Fruit fly (Drosophila melanogaster) whole organism, embryonic: ENCODE data around the gene CG13876.

ENCODE experiments used
- Atf3 ChIP-seq: fragments of 200-800 bp; sonication (Bioruptor generic); optimal IDR thresholded peaks from 3 replicates; lab custom pipeline; 2016; ENCODE audit warnings: missing biosample characterization, missing genetic modification characterization
- CG10209 ChIP-seq: fragments of 200-800 bp; sonication (Bioruptor generic); optimal IDR thresholded peaks from 3 replicates; lab custom pipeline; 2017; ENCODE audit warnings: missing biosample characterization, mild to moderate bottlenecking, missing genetic modification characterization, missing genetic modification reagents
- CG11085 ChIP-seq: fragments of 200-800 bp; sonication (Bioruptor generic); IDR thresholded peaks from 2 replicates; pipeline ENCODE4 v1.3.6; 2022; ENCODE audit warnings: missing biosample characterization, missing genetic modification characterization
- CG1647 ChIP-seq: fragments of 200-800 bp; sonication (Bioruptor generic); optimal IDR thresholded peaks from 3 replicates; lab custom pipeline; 2016; ENCODE audit warnings: missing biosample characterization, missing genetic modification characterization
- CG1832 ChIP-seq: fragments of 200-800 bp; sonication (Bioruptor generic); optimal IDR thresholded peaks from 2 replicates; lab custom pipeline; 2017; ENCODE audit warnings: missing biosample characterization, mild to moderate bottlenecking, missing genetic modification characterization, inconsistent platforms
- CG2129 ChIP-seq: fragments of 200-800 bp; sonication (Bioruptor generic); IDR thresholded peaks from 2 replicates; pipeline ENCODE4 v1.3.6; 2022; ENCODE audit warnings: missing biosample characterization, missing genetic modification characterization; ENCODE audit not compliant: partially characterized antibody
- CG2875 ChIP-seq: fragments of 200-800 bp; sonication (Bioruptor generic); optimal IDR thresholded peaks from 2 replicates; lab custom pipeline; 2017; ENCODE audit warnings: missing biosample characterization, mild to moderate bottlenecking, missing genetic modification characterization, missing genetic modification reagents
- CG30403 ChIP-seq: fragments of 200-800 bp; sonication (Bioruptor generic); optimal IDR thresholded peaks from 3 replicates; lab custom pipeline; 2016; ENCODE audit warnings: missing biosample characterization, missing genetic modification characterization
- CG30431 ChIP-seq: fragments of 200-800 bp; sonication (Bioruptor generic); optimal IDR thresholded peaks from 2 replicates; lab custom pipeline; 2017; ENCODE audit warnings: missing biosample characterization, missing genetic modification characterization
- CG33557 ChIP-seq: fragments of 200-800 bp; sonication (Bioruptor generic); optimal IDR thresholded peaks from 2 replicates; lab custom pipeline; 2019; ENCODE audit warnings: missing biosample characterization, mild to moderate bottlenecking, missing genetic modification characterization, moderate library complexity
- CG4404 ChIP-seq: fragments of 200-800 bp; sonication (Bioruptor generic); IDR thresholded peaks from 2 replicates; pipeline ENCODE4 v1.3.6; 2022; ENCODE audit warnings: missing biosample characterization, missing genetic modification characterization
- CG6689 ChIP-seq: fragments of 200-800 bp; sonication (Bioruptor generic); IDR thresholded peaks from 2 replicates; pipeline ENCODE4 v1.3.6; 2022; ENCODE audit warnings: missing biosample characterization, missing genetic modification characterization
- CG7745 ChIP-seq: fragments of 200-800 bp; sonication (Bioruptor generic); optimal IDR thresholded peaks from 2 replicates; lab custom pipeline; 2018; ENCODE audit warnings: missing biosample characterization, mild to moderate bottlenecking, missing genetic modification characterization, moderate library complexity
- CG8290 ChIP-seq, 3 experiments: fragments of 200-800 bp; sonication (Bioruptor generic); optimal IDR thresholded peaks; 2 replicates each; lab custom pipeline; 2016 to 2019; ENCODE audit warnings: missing biosample characterization in 3 of 3, missing genetic modification characterization in 3 of 3, mild to moderate bottlenecking in 2 of 3, moderate library complexity in 1 of 3
- CG9609 ChIP-seq: fragments of 200-800 bp; sonication (Bioruptor generic); optimal IDR thresholded peaks from 3 replicates; lab custom pipeline; 2016; ENCODE audit warnings: missing biosample characterization, missing genetic modification characterization
- Drgx ChIP-seq: fragments of 200-800 bp; sonication (Bioruptor generic); IDR thresholded peaks from 2 replicates; pipeline ENCODE4 v1.3.6; 2022; ENCODE audit warnings: missing biosample characterization, missing genetic modification characterization
- Eip74EF ChIP-seq, 2 experiments: fragments of 200-800 bp in 1 of 2; fragments of >200 bp in 1 of 2; sonication (Bioruptor generic) in 1 of 2; optimal IDR thresholded peaks; 2 replicates each; lab custom pipeline; 2017 to 2019; ENCODE audit warnings: missing biosample characterization in 2 of 2, missing genetic modification characterization in 2 of 2, mild to moderate bottlenecking in 1 of 2, moderate library complexity in 1 of 2
- Ets65A ChIP-seq: fragments of 200-800 bp; sonication (Bioruptor generic); peaks from one replicate; lab custom pipeline; 2016; ENCODE audit warnings: missing biosample characterization, missing genetic modification characterization
- H2.0 ChIP-seq: fragments of 200-800 bp; sonication (Bioruptor generic); IDR thresholded peaks from 2 replicates; pipeline ENCODE4 v1.3.6; 2022; ENCODE audit warnings: missing biosample characterization, missing genetic modification characterization
- Hand ChIP-seq: fragments of 200-800 bp; sonication (Bioruptor generic); optimal IDR thresholded peaks from 2 replicates; lab custom pipeline; 2017; ENCODE audit warnings: mild to moderate bottlenecking, missing biosample characterization, missing genetic modification reagents, missing genetic modification characterization
- Jarid2 ChIP-seq: fragments of 200-800 bp; sonication (Bioruptor generic); optimal IDR thresholded peaks from 3 replicates; lab custom pipeline; 2017; ENCODE audit warnings: mild to moderate bottlenecking, missing biosample characterization, missing genetic modification reagents, missing genetic modification characterization
- MESR4 ChIP-seq: fragments of 200-800 bp; sonication (Bioruptor generic); optimal IDR thresholded peaks from 2 replicates; lab custom pipeline; 2018; ENCODE audit warnings: missing biosample characterization, mild to moderate bottlenecking, missing genetic modification characterization, moderate library complexity
- Max ChIP-seq: fragments of 200-800 bp; sonication (Bioruptor generic); optimal IDR thresholded peaks from 2 replicates; lab custom pipeline; 2016; ENCODE audit warnings: missing biosample characterization, mild to moderate bottlenecking, missing genetic modification characterization
- Mes4 ChIP-seq: fragments of 200-800 bp; sonication (Bioruptor generic); optimal IDR thresholded peaks from 2 replicates; lab custom pipeline; 2016; ENCODE audit warnings: missing biosample characterization, missing genetic modification characterization
- Nf-YA ChIP-seq: fragments of 200-800 bp; sonication (Bioruptor generic); IDR thresholded peaks from 2 replicates; pipeline ENCODE4 v1.3.6; 2022; ENCODE audit warnings: missing biosample characterization, missing genetic modification characterization
- Nf-YC ChIP-seq: fragments of 200-800 bp; optimal IDR thresholded peaks from 3 replicates; lab custom pipeline; 2019; ENCODE audit warnings: missing biosample characterization, mild to moderate bottlenecking, missing genetic modification characterization, moderate library complexity
- Optix ChIP-seq: fragments of 200-800 bp; sonication (Bioruptor generic); IDR thresholded peaks from 3 replicates; pipeline ENCODE4 v1.3.6; 2022; ENCODE audit warnings: missing biosample characterization, missing genetic modification characterization
- Ptx1 ChIP-seq: fragments of 200-800 bp; sonication (Bioruptor generic); IDR thresholded peaks from 2 replicates; pipeline ENCODE4 v1.3.6; 2022; ENCODE audit warnings: missing biosample characterization, missing genetic modification characterization
- Side ChIP-seq: fragments of 200-800 bp; sonication (Bioruptor generic); optimal IDR thresholded peaks from 2 replicates; lab custom pipeline; 2016; ENCODE audit warnings: missing biosample characterization, missing genetic modification characterization
- Sox100B ChIP-seq: fragments of 200-800 bp; sonication (Bioruptor generic); optimal IDR thresholded peaks from 3 replicates; lab custom pipeline; 2018; ENCODE audit warnings: missing biosample characterization, mild to moderate bottlenecking, missing genetic modification characterization
- Xbp1 ChIP-seq: fragments of 200-800 bp; sonication (Bioruptor generic); optimal IDR thresholded peaks from 3 replicates; lab custom pipeline; 2016; ENCODE audit warnings: missing biosample characterization, mild to moderate bottlenecking, missing genetic modification characterization
- YL-1 ChIP-seq: fragments of 200-800 bp; sonication (Bioruptor generic); optimal IDR thresholded peaks from 3 replicates; lab custom pipeline; 2017; ENCODE audit warnings: missing biosample characterization, mild to moderate bottlenecking, missing genetic modification characterization
- ato ChIP-seq: fragments of 200-800 bp; sonication (Bioruptor generic); IDR thresholded peaks from 2 replicates; pipeline ENCODE4 v1.3.6; 2022; ENCODE audit warnings: missing biosample characterization, missing genetic modification characterization; ENCODE audit not compliant: partially characterized antibody
- bowl ChIP-seq: fragments of 200-800 bp; sonication (Bioruptor generic); IDR thresholded peaks from 2 replicates; pipeline ENCODE4 v1.3.6; 2022; ENCODE audit warnings: missing biosample characterization, missing genetic modification characterization
- croc ChIP-seq: fragments of 200-800 bp; sonication (Bioruptor generic); conservative IDR thresholded peaks from 3 replicates; pipeline ENCODE4 v1.3.6; 2022; ENCODE audit warnings: missing biosample characterization, missing genetic modification characterization
- danr ChIP-seq: fragments of 200-800 bp; sonication (Bioruptor generic); IDR thresholded peaks from 2 replicates; pipeline ENCODE4 v1.3.6; 2022; ENCODE audit warnings: missing biosample characterization, missing genetic modification characterization
- dmrt99B ChIP-seq: fragments of 200-800 bp; sonication (Bioruptor generic); optimal IDR thresholded peaks from 2 replicates; lab custom pipeline; 2018; ENCODE audit warnings: missing biosample characterization, mild to moderate bottlenecking, missing genetic modification characterization, moderate library complexity
- esg ChIP-seq: fragments of 200-800 bp; sonication (Bioruptor generic); conservative IDR thresholded peaks from 2 replicates; pipeline ENCODE4 v1.3.6; 2022; ENCODE audit warnings: missing biosample characterization, missing genetic modification characterization
- fu2 ChIP-seq: fragments of 200-800 bp; sonication (Bioruptor generic); optimal IDR thresholded peaks from 2 replicates; lab custom pipeline; 2016; ENCODE audit warnings: missing biosample characterization, missing genetic modification characterization
- grn ChIP-seq: fragments of 200-800 bp; sonication (Bioruptor generic); optimal IDR thresholded peaks from 3 replicates; lab custom pipeline; 2017; ENCODE audit warnings: missing biosample characterization, missing genetic modification characterization
- gsb-n ChIP-seq: fragments of 200-800 bp; sonication (Bioruptor generic); optimal IDR thresholded peaks from 3 replicates; lab custom pipeline; 2018; ENCODE audit warnings: missing biosample characterization, mild to moderate bottlenecking, missing genetic modification characterization
- hb ChIP-seq: fragments of 200-800 bp; sonication (Bioruptor generic); IDR thresholded peaks from 3 replicates; pipeline ENCODE4 v1.3.6; 2022; ENCODE audit warnings: missing biosample characterization, missing genetic modification characterization; ENCODE audit not compliant: partially characterized antibody
- inv ChIP-seq: fragments of 200-800 bp; sonication (Bioruptor generic); IDR thresholded peaks from 2 replicates; pipeline ENCODE4 v1.3.6; 2022; ENCODE audit warnings: missing biosample characterization, missing genetic modification characterization; ENCODE audit not compliant: partially characterized antibody
- kay ChIP-seq: fragments of 200-800 bp; sonication (Bioruptor generic); optimal IDR thresholded peaks from 2 replicates; lab custom pipeline; 2016; ENCODE audit warnings: missing biosample characterization, missing genetic modification characterization
- otp ChIP-seq: fragments of 200-800 bp; sonication (Bioruptor generic); IDR thresholded peaks from 3 replicates; pipeline ENCODE4, ENCODE4 v1.3.6; 2022; ENCODE audit warnings: missing biosample characterization, missing genetic modification characterization
- pita ChIP-seq: fragments of 200-800 bp; sonication (Bioruptor generic); optimal IDR thresholded peaks from 2 replicates; lab custom pipeline; 2017; ENCODE audit warnings: missing biosample characterization, mild to moderate bottlenecking, missing genetic modification characterization
- sens ChIP-seq: fragments of 200-800 bp; sonication (Bioruptor generic); peaks from one replicate; lab custom pipeline; 2016; ENCODE audit warnings: missing biosample characterization, missing genetic modification characterization
- shn ChIP-seq: fragments of 200-800 bp; sonication (Bioruptor generic); optimal IDR thresholded peaks from 3 replicates; lab custom pipeline; 2016; ENCODE audit warnings: missing biosample characterization, missing genetic modification characterization
- stwl ChIP-seq: fragments of 200-800 bp; sonication (Bioruptor generic); optimal IDR thresholded peaks from 3 replicates; lab custom pipeline; 2018; ENCODE audit warnings: missing biosample characterization, mild to moderate bottlenecking, missing genetic modification characterization, moderate library complexity
- z ChIP-seq: fragments of 200-800 bp; sonication (Bioruptor generic); IDR thresholded peaks from 3 replicates; pipeline ENCODE4 v1.3.6; 2022; ENCODE audit warnings: missing biosample characterization, missing genetic modification characterization

CG13876 gene

dm6 chr3L:246644-247199 is 40.8 kb downstream of the CG13876 start (continued):
- TF ChIP-seq z (GFP tag; lab: Robert Waterston, UW) (no peak), CG7745 (tag; lab: Kevin White, UChicago) (no peak), Jarid2 (no peak), pita (no peak), CG30431 (no peak), CG11085 (GFP tag; lab: Robert Waterston, UW) (peak; percentile 17; the same call in 1 of the 2 replicates), ato (peak; percentile 73), kay (GFP tag; lab: Kevin White, UChicago) (no peak), CG33557 (GFP tag; lab: Kevin White, UChicago) (no peak), Optix (GFP tag; lab: Robert Waterston, UW) (no peak), CG1647 (GFP tag; lab: Kevin White, UChicago) (no peak), Hand (GFP tag; lab: Kevin White, UChicago) (no peak), sens (GFP tag; lab: Kevin White, UChicago) (peak; percentile 79), otp (no peak), CG9609 (GFP tag; lab: Kevin White, UChicago) (peak; percentile 54), gsb-n (tag; lab: Kevin White, UChicago) (no peak), CG10209 (GFP tag; lab: Kevin White, UChicago) (peak; percentile 39), Ptx1 (GFP tag; lab: Robert Waterston, UW) (peak; percentile 22; the same call in 1 of the 2 replicates), CG1832 (GFP tag; lab: Kevin White, UChicago) (no peak), YL-1 (peak; percentile 91), croc (GFP tag; lab: Robert Waterston, UW) (no peak), Mes4 (GFP tag; lab: Kevin White, UChicago) (peak; percentile 49), CG4404 (GFP tag; lab: Robert Waterston, UW) (no peak), CG2129 (GFP tag; lab: Robert Waterston, UW) (no peak), dmrt99B (tag; lab: Kevin White, UChicago) (no peak), Eip74EF (GFP tag; optimal IDR thresholded peaks at IDR 0.05; lab: Kevin White, UChicago) (no peak), CG8290 (GFP tag; optimal IDR thresholded peaks at IDR 0.05; lab: Kevin White, UChicago) (peak; percentile 53), CG8290 (tag; optimal IDR thresholded peaks at IDR 0.05; lab: Kevin White, UChicago) (no peak), Side (GFP tag; lab: Kevin White, UChicago) (peak; percentile 54), Ets65A (GFP tag; lab: Kevin White, UChicago) (peak; percentile 96), MESR4 (GFP tag; lab: Kevin White, UChicago) (peak; percentile 99), inv (peak; percentile 57), hb (GFP tag; lab: Robert Waterston, UW) (peak; percentile 79), Sox100B (GFP tag; lab: Kevin White, UChicago) (no peak), CG2875 (GFP tag; lab: Kevin White, UChicago) (peak; percentile 6), grn (GFP tag; lab: Kevin White, UChicago) (no peak), shn (peak; percentile 11), Drgx (GFP tag; lab: Robert Waterston, UW) (no peak), CG6689 (GFP tag; lab: Robert Waterston, UW) (no peak), H2.0 (GFP tag; lab: Robert Waterston, UW) (no peak; the same call in none of the 2 replicates), Atf3 (GFP tag; lab: Kevin White, UChicago) (peak; percentile 53), Nf-YC (peak; percentile 100), esg (no peak), stwl (tag; lab: Kevin White, UChicago) (peak; percentile 82), Nf-YA (peak; percentile 87), CG30403 (peak; percentile 46), Xbp1 (GFP tag; lab: Kevin White, UChicago) (peak; percentile 62), bowl (GFP tag; lab: Robert Waterston, UW) (no peak), danr (GFP tag; lab: Robert Waterston, UW) (no peak), fu2 (peak; percentile 35), Max (GFP tag; lab: Kevin White, UChicago) (no peak)
